Worm (Caenorhabditis elegans) whole organism, L4 larva: Measurements from ENCODE around the gene scl-2.

ENCODE experiments used
- F37D6.2 ChIP-seq: sonication (generic microtip); optimal IDR thresholded peaks from 2 replicates; lab custom pipeline; 2016; ENCODE audit warnings: mild to moderate bottlenecking, missing genetic modification characterization, missing compliant biosample characterization
- R02D3.7 ChIP-seq: fragments of 150-350 bp; sonication (generic microtip); optimal IDR thresholded peaks from 3 replicates; lab custom pipeline; 2014; ENCODE audit warnings: missing biosample characterization, missing genetic modification characterization
- T20F7.1 ChIP-seq: fragments of 200-800 bp; sonication (Bioruptor generic); optimal IDR thresholded peaks from 2 replicates; lab custom pipeline; 2018; ENCODE audit warnings: mild to moderate bottlenecking, missing genetic modification characterization, missing compliant biosample characterization
- T26A8.4 ChIP-seq: fragments of 200-800 bp; sonication (Bioruptor generic); IDR thresholded peaks from 2 replicates; pipeline ENCODE4 v1.3.6; 2022; ENCODE audit warnings: missing genetic modification characterization, missing compliant biosample characterization
- Y75B8A.6 ChIP-seq: fragments of 200-800 bp; sonication (Bioruptor generic); IDR thresholded peaks from 2 replicates; pipeline ENCODE4 v1.3.6; 2022; ENCODE audit warnings: missing genetic modification reagents, missing genetic modification characterization, missing compliant biosample characterization
- ZK546.5 ChIP-seq, 2 experiments: sonication (generic microtip); optimal IDR thresholded peaks; 2 replicates each; lab custom pipeline; 2017; ENCODE audit warnings: missing biosample characterization in 2 of 2, missing genetic modification characterization in 2 of 2
- arid-1 ChIP-seq: fragments of 200-800 bp; sonication (Bioruptor generic); conservative IDR thresholded peaks from 2 replicates; pipeline ENCODE4 v1.3.6; 2022; ENCODE audit warnings: missing genetic modification reagents, missing genetic modification characterization, missing compliant biosample characterization
- ceh-44 ChIP-seq: fragments of 200-800 bp; sonication (Bioruptor generic); IDR thresholded peaks from 2 replicates; pipeline ENCODE4 v1.3.6; 2022; ENCODE audit warnings: missing genetic modification reagents, missing genetic modification characterization, missing compliant biosample characterization
- ceh-82 ChIP-seq: sonication (generic microtip); optimal IDR thresholded peaks from 2 replicates; lab custom pipeline; 2017; ENCODE audit warnings: missing biosample characterization, missing genetic modification characterization
- daf-8 ChIP-seq: fragments of 200-800 bp; sonication (Bioruptor generic); IDR thresholded peaks from 2 replicates; pipeline ENCODE4 v1.3.6; 2022; ENCODE audit warnings: missing genetic modification characterization, missing compliant biosample characterization
- dmd-6 ChIP-seq: fragments of 200-800 bp; sonication (Bioruptor generic); IDR thresholded peaks from 2 replicates; pipeline ENCODE4 v1.3.6; 2022; ENCODE audit warnings: missing genetic modification reagents, missing genetic modification characterization, missing compliant biosample characterization
- duxl-1 ChIP-seq: sonication (generic microtip); optimal IDR thresholded peaks from 2 replicates; lab custom pipeline; 2016; ENCODE audit warnings: mild to moderate bottlenecking, missing genetic modification characterization, moderate library complexity, missing compliant biosample characterization; ENCODE audit not compliant: poor library complexity
- dve-1 ChIP-seq: sonication (generic microtip); optimal IDR thresholded peaks from 2 replicates; lab custom pipeline; 2017; ENCODE audit warnings: antibody characterized with exemption, mild to moderate bottlenecking, missing genetic modification characterization, missing compliant biosample characterization; ENCODE audit not compliant: insufficient read depth
- fkh-10 ChIP-seq: fragments of 150-350 bp; optimal IDR thresholded peaks from 2 replicates; lab custom pipeline; 2014; ENCODE audit warnings: missing biosample characterization, missing genetic modification reagents, missing genetic modification characterization
- hif-1 ChIP-seq, 2 experiments: sonication (generic microtip); optimal IDR thresholded peaks; 2 replicates each; lab custom pipeline; 2016 to 2017; ENCODE audit warnings: missing compliant biosample characterization in 2 of 2, missing genetic modification characterization in 2 of 2, missing genetic modification reagents in 2 of 2, missing genotype in 2 of 2, mild to moderate bottlenecking in 1 of 2
- hlh-11 ChIP-seq: fragments of 200-800 bp; sonication (Bioruptor generic); optimal IDR thresholded peaks from 2 replicates; lab custom pipeline; 2018; ENCODE audit warnings: mild to moderate bottlenecking, missing genetic modification characterization, missing compliant biosample characterization
- lin-1 ChIP-seq: fragments of 200-800 bp; sonication (Bioruptor generic); IDR thresholded peaks from 2 replicates; pipeline ENCODE4 v1.3.6; 2022; ENCODE audit warnings: missing genetic modification reagents, missing genetic modification characterization, missing compliant biosample characterization
- lin-13 ChIP-seq: fragments of 150-350 bp; optimal IDR thresholded peaks from 2 replicates; lab custom pipeline; 2014; ENCODE audit warnings: missing biosample characterization, missing genetic modification reagents, missing genetic modification characterization
- lin-29 ChIP-seq: fragments of 200-800 bp; sonication (Bioruptor generic); IDR thresholded peaks from 2 replicates; pipeline ENCODE4 v1.3.6; 2022; ENCODE audit warnings: missing genetic modification reagents, missing genetic modification characterization, missing compliant biosample characterization
- lin-38 ChIP-seq: fragments of 200-800 bp; sonication (Bioruptor generic); IDR thresholded peaks from 2 replicates; pipeline ENCODE4 v1.3.6; 2022; ENCODE audit warnings: missing genetic modification reagents, missing genetic modification characterization, missing compliant biosample characterization
- lin-39 ChIP-seq: fragments of 150-350 bp; optimal IDR thresholded peaks from 2 replicates; lab custom pipeline; 2014; ENCODE audit warnings: missing biosample characterization, missing genetic modification reagents, missing genetic modification characterization
- lir-3 ChIP-seq: sonication (generic microtip); optimal IDR thresholded peaks from 2 replicates; lab custom pipeline; 2016; ENCODE audit warnings: mild to moderate bottlenecking, missing genetic modification characterization, missing compliant biosample characterization
- lsy-2 ChIP-seq, 2 experiments: fragments of 150-350 bp in 1 of 2; sonication (generic microtip) in 1 of 2; optimal IDR thresholded peaks; 2 replicates each; lab custom pipeline; 2014 to 2017; ENCODE audit warnings: missing biosample characterization in 2 of 2, missing genetic modification characterization in 2 of 2
- madf-5 ChIP-seq, 2 experiments: fragments of 200-800 bp; sonication (Bioruptor generic); IDR thresholded peaks; 2 replicates each; pipeline ENCODE4 v1.3.6; 2022; ENCODE audit warnings: missing compliant biosample characterization in 2 of 2, missing genetic modification characterization in 2 of 2
- madf-9 ChIP-seq: fragments of 200-800 bp; sonication (Bioruptor generic); conservative IDR thresholded peaks from 2 replicates; pipeline ENCODE4 v1.3.6; 2022; ENCODE audit warnings: missing genetic modification reagents, missing genetic modification characterization, missing compliant biosample characterization
- mep-1 ChIP-seq: fragments of 150-350 bp; sonication (generic microtip); optimal IDR thresholded peaks from 3 replicates; lab custom pipeline; 2014; ENCODE audit warnings: missing biosample characterization, missing genetic modification characterization
- mes-2 ChIP-seq: sonication (generic microtip); optimal IDR thresholded peaks from 2 replicates; lab custom pipeline; 2016; ENCODE audit warnings: missing genotype, mild to moderate bottlenecking, missing genetic modification characterization, missing compliant biosample characterization; ENCODE audit not compliant: poor library complexity, severe bottlenecking
- nhr-10 ChIP-seq: fragments of 150-350 bp; optimal IDR thresholded peaks from 2 replicates; lab custom pipeline; 2014; ENCODE audit warnings: missing biosample characterization, missing genetic modification characterization
- nhr-102 ChIP-seq: sonication (generic microtip); optimal IDR thresholded peaks from 2 replicates; lab custom pipeline; 2016; ENCODE audit warnings: mild to moderate bottlenecking, missing genetic modification characterization, moderate library complexity, missing compliant biosample characterization
- nhr-11 ChIP-seq: fragments of 150-350 bp; optimal IDR thresholded peaks from 2 replicates; lab custom pipeline; 2014; ENCODE audit warnings: missing biosample characterization, missing genetic modification characterization
- nhr-111 ChIP-seq: fragments of 200-800 bp; sonication (Bioruptor generic); optimal IDR thresholded peaks from 2 replicates; lab custom pipeline; 2018; ENCODE audit warnings: mild to moderate bottlenecking, missing genetic modification characterization, missing compliant biosample characterization
- nhr-48 ChIP-seq: sonication (generic microtip); optimal IDR thresholded peaks from 2 replicates; lab custom pipeline; 2016; ENCODE audit warnings: mild to moderate bottlenecking, missing genetic modification characterization, missing compliant biosample characterization
- nhr-6 ChIP-seq: fragments of 150-350 bp; optimal IDR thresholded peaks from 2 replicates; lab custom pipeline; 2014; ENCODE audit warnings: missing biosample characterization, missing genetic modification characterization
- nhr-76 ChIP-seq: fragments of 150-350 bp; optimal IDR thresholded peaks from 2 replicates; lab custom pipeline; 2014; ENCODE audit warnings: missing biosample characterization, missing genetic modification characterization
- nhr-77 ChIP-seq: fragments of 150-350 bp; optimal IDR thresholded peaks from 2 replicates; lab custom pipeline; 2014; ENCODE audit warnings: missing biosample characterization, missing genetic modification characterization
- sdz-12 ChIP-seq: fragments of 200-800 bp; sonication (Bioruptor generic); optimal IDR thresholded peaks from 2 replicates; lab custom pipeline; 2018; ENCODE audit warnings: mild to moderate bottlenecking, missing genetic modification characterization, missing compliant biosample characterization
- set-16 ChIP-seq: fragments of 200-800 bp; sonication (Bioruptor generic); IDR thresholded peaks from 2 replicates; pipeline ENCODE4 v1.3.6; 2022; ENCODE audit warnings: missing genetic modification reagents, missing genetic modification characterization, missing compliant biosample characterization
- snpc-4 ChIP-seq: fragments of 150-350 bp; optimal IDR thresholded peaks from 2 replicates; lab custom pipeline; 2014; ENCODE audit warnings: missing biosample characterization, missing genetic modification characterization
- tra-1 ChIP-seq: fragments of 200-800 bp; sonication (Bioruptor generic); IDR thresholded peaks from 2 replicates; pipeline ENCODE4 v1.3.6; 2022; ENCODE audit warnings: missing genetic modification reagents, missing genetic modification characterization, missing compliant biosample characterization
- unc-62 ChIP-seq, 3 experiments: fragments of 150-350 bp in 1 of 3; sonication (generic microtip); optimal IDR thresholded peaks in 2 of 3; peaks in 1 of 3; 1 replicate in 1 of 3; 2 replicates in 2 of 3; lab custom pipeline; 2014 to 2017; ENCODE audit warnings: missing biosample characterization in 3 of 3, missing genetic modification characterization in 3 of 3, missing genetic modification reagents in 3 of 3, missing genotype in 1 of 3
- vab-7 ChIP-seq: fragments of 200-800 bp; sonication (Bioruptor generic); IDR thresholded peaks from 2 replicates; pipeline ENCODE4 v1.3.6; 2022; ENCODE audit warnings: missing genetic modification reagents, missing genetic modification characterization, missing compliant biosample characterization
- zag-1 ChIP-seq: fragments of 150-350 bp; optimal IDR thresholded peaks from 2 replicates; lab custom pipeline; 2014; ENCODE audit warnings: missing biosample characterization, missing genetic modification characterization
- zfp-2 ChIP-seq: sonication (generic microtip); optimal IDR thresholded peaks from 2 replicates; lab custom pipeline; 2016; ENCODE audit warnings: mild to moderate bottlenecking, missing genetic modification characterization, missing compliant biosample characterization
- zfp-3 ChIP-seq: fragments of 200-800 bp; sonication (Bioruptor generic); conservative IDR thresholded peaks from 2 replicates; pipeline ENCODE4 v1.3.6; 2022; ENCODE audit warnings: missing genetic modification reagents, missing genetic modification characterization, missing compliant biosample characterization
- zip-11 ChIP-seq: fragments of 200-800 bp; sonication (Bioruptor generic); IDR thresholded peaks from 2 replicates; pipeline ENCODE4 v1.3.6; 2022; ENCODE audit warnings: missing genetic modification characterization, missing compliant biosample characterization
- ztf-11 ChIP-seq: fragments of 150-350 bp; optimal IDR thresholded peaks from 2 replicates; lab custom pipeline; 2014; ENCODE audit warnings: missing biosample characterization, missing genetic modification characterization

scl-2 gene

ce11 chrIV:13077694-13078093, 20.2 kb downstream of the scl-2 start (continued):
- TF ChIP-seq ztf-11 (tag; lab: Kevin White, UChicago) (no peak), sdz-12 (GFP tag; lab: Kevin White, UChicago) (no peak), nhr-76 (no peak), ceh-82 (tag; lab: Kevin White, UChicago) (no peak), madf-5 (GFP tag; IDR thresholded peaks at IDR 0.05; lab: Robert Waterston, UW) (no peak), dmd-6 (GFP tag; lab: Robert Waterston, UW) (peak; percentile 45), snpc-4 (tag; lab: Kevin White, UChicago) (no peak), madf-9 (GFP tag; lab: Robert Waterston, UW) (no peak), zfp-2 (tag; lab: Kevin White, UChicago) (no peak), nhr-102 (tag; lab: Kevin White, UChicago) (no peak), lin-38 (GFP tag; lab: Robert Waterston, UW) (no peak), zfp-3 (GFP tag; lab: Robert Waterston, UW) (no peak), nhr-111 (GFP tag; lab: Kevin White, UChicago) (no peak), mep-1 (tag; lab: Kevin White, UChicago) (no peak), hlh-11 (peak; percentile 83), fkh-10 (GFP tag; lab: Kevin White, UChicago) (no peak), lin-29 (GFP tag; lab: Robert Waterston, UW) (no peak), nhr-6 (tag; lab: Kevin White, UChicago) (no peak), F37D6.2 (tag; lab: Kevin White, UChicago) (no peak), dve-1 (tag; lab: Kevin White, UChicago) (no peak), nhr-77 (peak; percentile 26), zag-1 (tag; lab: Kevin White, UChicago) (no peak), unc-62 (GFP tag; optimal IDR thresholded peaks at IDR 0.05 in 1 of 2; lab: Kevin White, UChicago) (peak in 1 of 2 experiments; percentile 25), unc-62 (tag; optimal IDR thresholded peaks at IDR 0.05; lab: Kevin White, UChicago) (no peak), Y75B8A.6 (GFP tag; lab: Robert Waterston, UW) (no peak), vab-7 (GFP tag; lab: Robert Waterston, UW) (no peak), tra-1 (no peak), hif-1 (tag; optimal IDR thresholded peaks at IDR 0.05; lab: Kevin White, UChicago) (no peak), T26A8.4 (no peak), lin-39 (tag; lab: Kevin White, UChicago) (no peak), lsy-2 (tag; optimal IDR thresholded peaks at IDR 0.05; lab: Kevin White, UChicago) (no peak), nhr-10 (tag; lab: Kevin White, UChicago) (no peak), nhr-48 (tag; lab: Kevin White, UChicago) (peak; percentile 79), daf-8 (GFP tag; lab: Robert Waterston, UW) (no peak), lin-1 (no peak), arid-1 (GFP tag; lab: Robert Waterston, UW) (no peak), ZK546.5 (tag; optimal IDR thresholded peaks at IDR 0.05; lab: Kevin White, UChicago) (no peak), lin-13 (GFP tag; lab: Kevin White, UChicago) (no peak), mes-2 (tag; lab: Kevin White, UChicago) (no peak), T20F7.1 (GFP tag; lab: Kevin White, UChicago) (no peak), zip-11 (GFP tag; lab: Robert Waterston, UW) (no peak), set-16 (GFP tag; lab: Robert Waterston, UW) (no peak), lir-3 (no peak), R02D3.7 (tag; lab: Kevin White, UChicago) (no peak), nhr-11 (tag; lab: Kevin White, UChicago) (no peak), ceh-44 (GFP tag; lab: Robert Waterston, UW) (no peak), duxl-1 (no peak)
- TF ChIP-seq, all 104 proteins: peak for 12
